Worm (Caenorhabditis elegans) whole organism, midembryonic: ENCODE data around the gene nhr-268.

Experiments
- cog-1 ChIP-seq: sonication (generic microtip); optimal IDR thresholded peaks from 2 replicates; lab custom pipeline; 2016; ENCODE audit warnings: missing genetic modification characterization, missing compliant biosample characterization
- flt-1 ChIP-seq: fragments of 200-800 bp; sonication (Bioruptor generic); IDR thresholded peaks from 2 replicates; pipeline ENCODE4 v1.3.6; 2022; ENCODE audit warnings: missing genetic modification characterization, missing compliant biosample characterization
- klf-2 ChIP-seq: fragments of 200-800 bp; sonication (Bioruptor generic); conservative IDR thresholded peaks from 2 replicates; pipeline ENCODE4 v1.3.6; 2022; ENCODE audit warnings: missing genetic modification reagents, missing genetic modification characterization, missing compliant biosample characterization
- med-1 ChIP-seq: sonication (generic microtip); optimal IDR thresholded peaks from 2 replicates; lab custom pipeline; 2017; ENCODE audit warnings: missing genetic modification characterization, mild to moderate bottlenecking, missing compliant biosample characterization, antibody characterized with exemption, missing genetic modification reagents; ENCODE audit not compliant: insufficient read depth
- ref-1 ChIP-seq: fragments of 200-800 bp; sonication (Bioruptor generic); conservative IDR thresholded peaks from 2 replicates; pipeline ENCODE4 v1.3.6; 2022; ENCODE audit warnings: missing genetic modification reagents, missing genetic modification characterization, missing compliant biosample characterization
- ztf-23 ChIP-seq: fragments of 200-800 bp; sonication (Bioruptor generic); IDR thresholded peaks from 2 replicates; pipeline ENCODE4 v1.3.6; 2022; ENCODE audit warnings: missing genetic modification reagents, missing genetic modification characterization, missing compliant biosample characterization
- ztf-29 ChIP-seq: fragments of 200-800 bp; sonication (Bioruptor generic); IDR thresholded peaks from 2 replicates; pipeline ENCODE4 v1.3.6; 2022; ENCODE audit warnings: missing genetic modification reagents, missing genetic modification characterization, missing compliant biosample characterization

ce11 chrV:15707982-15708381, 17.9 kb downstream of the nhr-268 start:
- TF ChIP-seq flt-1: no peak
- no peak for TF ChIP-seq med-1 (GFP tag; lab: Kevin White, UChicago)
- TF ChIP-seq ztf-29 (GFP tag; lab: Robert Waterston, UW): no peak
- TF ChIP-seq cog-1: no peak
- no peak for TF ChIP-seq klf-2 (GFP tag; lab: Robert Waterston, UW)
- TF ChIP-seq ztf-23 (GFP tag; lab: Robert Waterston, UW): no peak
- TF ChIP-seq ref-1 (GFP tag; lab: Robert Waterston, UW): no peak
